Fruit fly (Drosophila melanogaster) whole organism, embryonic: ENCODE measurements around the gene Pat1.

ENCODE experiments used
- Adf1 ChIP-seq: fragments of 200-800 bp; sonication (Bioruptor generic); IDR thresholded peaks from 2 replicates; pipeline ENCODE4 v1.3.6; 2022; ENCODE audit warnings: missing biosample characterization, missing genetic modification characterization
- Asciz ChIP-seq: fragments of 200-800 bp; sonication (Bioruptor generic); optimal IDR thresholded peaks from 2 replicates; lab custom pipeline; 2017; ENCODE audit warnings: missing biosample characterization, mild to moderate bottlenecking, missing genetic modification characterization, missing genetic modification reagents
- Awh ChIP-seq: fragments of 200-800 bp; sonication (Bioruptor generic); IDR thresholded peaks from 2 replicates; pipeline ENCODE4, ENCODE4 v1.3.6; 2022; ENCODE audit warnings: missing biosample characterization, missing genetic modification characterization
- B-H2 ChIP-seq: fragments of 200-800 bp; sonication (Bioruptor generic); optimal IDR thresholded peaks from 2 replicates; lab custom pipeline; 2018; ENCODE audit warnings: missing biosample characterization, mild to moderate bottlenecking, missing genetic modification characterization
- Blimp-1 ChIP-seq: fragments of 200-800 bp; sonication (Bioruptor generic); optimal IDR thresholded peaks from 3 replicates; lab custom pipeline; 2018; ENCODE audit warnings: missing biosample characterization, missing genetic modification characterization, mild to moderate bottlenecking, moderate library complexity, missing genetic modification reagents
- CG10209 ChIP-seq: fragments of 200-800 bp; sonication (Bioruptor generic); optimal IDR thresholded peaks from 3 replicates; lab custom pipeline; 2017; ENCODE audit warnings: missing biosample characterization, mild to moderate bottlenecking, missing genetic modification characterization, missing genetic modification reagents
- CG10654 ChIP-seq: fragments of 200-800 bp; sonication (Bioruptor generic); optimal IDR thresholded peaks from 2 replicates; lab custom pipeline; 2016; ENCODE audit warnings: missing biosample characterization, missing genetic modification characterization
- CG11723 ChIP-seq: fragments of 200-800 bp; sonication (Bioruptor generic); optimal IDR thresholded peaks from 2 replicates; lab custom pipeline; 2017; ENCODE audit warnings: missing biosample characterization, mild to moderate bottlenecking, missing genetic modification characterization
- CG12155 ChIP-seq: fragments of 200-800 bp; sonication (Bioruptor generic); optimal IDR thresholded peaks from 3 replicates; lab custom pipeline; 2016; ENCODE audit warnings: missing biosample characterization, missing genetic modification characterization
- CG12744 ChIP-seq: fragments of 200-800 bp; sonication (Bioruptor generic); optimal IDR thresholded peaks from 2 replicates; lab custom pipeline; 2016; ENCODE audit warnings: missing biosample characterization, missing genetic modification characterization
- CG1529 ChIP-seq: fragments of 200-800 bp; sonication (Bioruptor generic); optimal IDR thresholded peaks from 3 replicates; lab custom pipeline; 2018; ENCODE audit warnings: missing biosample characterization, missing genetic modification characterization
- CG16813 ChIP-seq: fragments of 200-800 bp; sonication (Bioruptor generic); IDR thresholded peaks from 3 replicates; pipeline ENCODE4 v1.3.6; 2022; ENCODE audit warnings: missing biosample characterization, missing genetic modification characterization; ENCODE audit not compliant: partially characterized antibody
- CG16815 ChIP-seq: fragments of 200-800 bp; sonication (Bioruptor generic); optimal IDR thresholded peaks from 3 replicates; lab custom pipeline; 2017; ENCODE audit warnings: missing biosample characterization, mild to moderate bottlenecking, missing genetic modification characterization
- CG17328 ChIP-seq: fragments of 200-800 bp; sonication (Bioruptor generic); IDR thresholded peaks from 2 replicates; pipeline ENCODE4 v1.3.6; 2022; ENCODE audit warnings: missing biosample characterization, missing genetic modification characterization
- CG17361 ChIP-seq: fragments of 200-800 bp; sonication (Bioruptor generic); IDR thresholded peaks from 3 replicates; pipeline ENCODE4 v1.3.6; 2022; ENCODE audit warnings: missing biosample characterization, missing genetic modification characterization
- CG17912 ChIP-seq: fragments of 200-800 bp; sonication (Bioruptor generic); optimal IDR thresholded peaks from 2 replicates; lab custom pipeline; 2018; ENCODE audit warnings: missing biosample characterization, mild to moderate bottlenecking, missing genetic modification characterization
- CG18262 ChIP-seq: fragments of 200-800 bp; optimal IDR thresholded peaks from 3 replicates; lab custom pipeline; 2019; ENCODE audit warnings: missing biosample characterization, mild to moderate bottlenecking, missing genetic modification characterization, moderate library complexity
- CG1832 ChIP-seq: fragments of 200-800 bp; sonication (Bioruptor generic); optimal IDR thresholded peaks from 2 replicates; lab custom pipeline; 2017; ENCODE audit warnings: missing biosample characterization, mild to moderate bottlenecking, missing genetic modification characterization, inconsistent platforms
- CG32772 ChIP-seq: fragments of 200-800 bp; sonication (Bioruptor generic); IDR thresholded peaks from 2 replicates; pipeline ENCODE4 v1.3.6; 2022; ENCODE audit warnings: missing biosample characterization, missing genetic modification characterization
- CG3407 ChIP-seq: fragments of 200-800 bp; sonication (Bioruptor generic); optimal IDR thresholded peaks from 2 replicates; lab custom pipeline; 2018; ENCODE audit warnings: missing biosample characterization, mild to moderate bottlenecking, missing genetic modification characterization
- CG4328 ChIP-seq: fragments of 200-800 bp; sonication (Bioruptor generic); optimal IDR thresholded peaks from 3 replicates; lab custom pipeline; 2017; ENCODE audit warnings: missing biosample characterization, missing genetic modification reagents, missing genetic modification characterization
- CG5180 ChIP-seq: fragments of 200-800 bp; sonication (Bioruptor generic); optimal IDR thresholded peaks from 3 replicates; lab custom pipeline; 2017; ENCODE audit warnings: missing biosample characterization, missing genetic modification characterization, mild to moderate bottlenecking, moderate library complexity, missing genetic modification reagents
- CG6175 ChIP-seq: fragments of 200-800 bp; sonication (Bioruptor generic); IDR thresholded peaks from 3 replicates; pipeline ENCODE4 v1.3.6; 2022; ENCODE audit warnings: missing biosample characterization, missing genetic modification characterization
- CG7928 ChIP-seq: fragments of 200-800 bp; sonication (Bioruptor generic); optimal IDR thresholded peaks from 2 replicates; lab custom pipeline; 2017; ENCODE audit warnings: missing biosample characterization, mild to moderate bottlenecking, missing genetic modification characterization
- CG8478 ChIP-seq: fragments of >200 bp; optimal IDR thresholded peaks from 2 replicates; lab custom pipeline; 2018
- CrebB ChIP-seq: fragments of 200-800 bp; sonication (Bioruptor generic); optimal IDR thresholded peaks from 3 replicates; lab custom pipeline; 2018; ENCODE audit warnings: missing biosample characterization, mild to moderate bottlenecking, missing genetic modification characterization
- ERR ChIP-seq: fragments of 200-800 bp; sonication (Bioruptor generic); optimal IDR thresholded peaks from 2 replicates; lab custom pipeline; 2016; ENCODE audit warnings: missing biosample characterization, missing genetic modification characterization
- Kr ChIP-seq: fragments of 200-800 bp; sonication (Bioruptor generic); optimal IDR thresholded peaks from 2 replicates; lab custom pipeline; 2017; ENCODE audit warnings: missing biosample characterization, mild to moderate bottlenecking, missing genetic modification characterization
- Lhr ChIP-seq: fragments of 200-800 bp; sonication (Bioruptor generic); optimal IDR thresholded peaks from 3 replicates; lab custom pipeline; 2017; ENCODE audit warnings: mild to moderate bottlenecking, missing biosample characterization, missing genetic modification reagents, missing genetic modification characterization
- Lim3 ChIP-seq: fragments of 200-800 bp; sonication (Bioruptor generic); IDR thresholded peaks from 2 replicates; pipeline ENCODE4 v1.3.6; 2022; ENCODE audit warnings: missing biosample characterization, missing genetic modification characterization
- Mrtf ChIP-seq: fragments of 200-800 bp; sonication (Bioruptor generic); IDR thresholded peaks from 3 replicates; pipeline ENCODE4 v1.3.6; 2022; ENCODE audit warnings: missing biosample characterization, missing genetic modification characterization
- Spps ChIP-seq: fragments of 200-800 bp; sonication (Bioruptor generic); optimal IDR thresholded peaks from 2 replicates; lab custom pipeline; 2018; ENCODE audit warnings: missing biosample characterization, mild to moderate bottlenecking, missing genetic modification characterization
- Sry-δ ChIP-seq: fragments of 200-800 bp; sonication (Bioruptor generic); optimal IDR thresholded peaks from 2 replicates; lab custom pipeline; 2016; ENCODE audit warnings: missing biosample characterization, missing genetic modification characterization
- Ssrp ChIP-seq: fragments of 200-800 bp; sonication (Bioruptor generic); optimal IDR thresholded peaks from 2 replicates; lab custom pipeline; 2018; ENCODE audit warnings: missing biosample characterization, mild to moderate bottlenecking, missing genetic modification characterization, moderate library complexity
- Xrp1 ChIP-seq: fragments of 200-800 bp; sonication (Bioruptor generic); IDR thresholded peaks from 2 replicates; pipeline ENCODE4 v1.3.6; 2022; ENCODE audit warnings: missing biosample characterization, missing genetic modification characterization
- ara ChIP-seq: fragments of 200-800 bp; sonication (Bioruptor generic); IDR thresholded peaks from 2 replicates; pipeline ENCODE4 v1.3.6; 2022; ENCODE audit warnings: missing biosample characterization, missing genetic modification characterization
- ash1 ChIP-seq: fragments of 200-800 bp; sonication (Bioruptor generic); optimal IDR thresholded peaks from 2 replicates; lab custom pipeline; 2018; ENCODE audit warnings: missing biosample characterization, mild to moderate bottlenecking, missing genetic modification characterization
- dimm ChIP-seq: fragments of 200-800 bp; sonication (Bioruptor generic); IDR thresholded peaks from 2 replicates; pipeline ENCODE4 v1.3.6; 2022; ENCODE audit warnings: missing biosample characterization, missing genetic modification characterization
- ewg ChIP-seq: fragments of 200-800 bp; sonication (Bioruptor generic); optimal IDR thresholded peaks from 3 replicates; lab custom pipeline; 2017; ENCODE audit warnings: mild to moderate bottlenecking, missing biosample characterization, missing genetic modification reagents, missing genetic modification characterization
- gcm ChIP-seq: fragments of 200-800 bp; sonication (Bioruptor generic); optimal IDR thresholded peaks from 2 replicates; lab custom pipeline; 2019; ENCODE audit warnings: missing biosample characterization, mild to moderate bottlenecking, missing genetic modification characterization, moderate library complexity
- h ChIP-seq: fragments of >200 bp; optimal IDR thresholded peaks from 2 replicates; lab custom pipeline; 2017
- insv ChIP-seq, 2 experiments: fragments of 200-800 bp; sonication (Bioruptor generic); optimal IDR thresholded peaks; 3 replicates each; lab custom pipeline; 2016 to 2018; ENCODE audit warnings: missing biosample characterization in 2 of 2, missing genetic modification characterization in 2 of 2
- lmd ChIP-seq: fragments of 200-800 bp; sonication (Bioruptor generic); IDR thresholded peaks from 2 replicates; pipeline ENCODE4 v1.3.6; 2022; ENCODE audit warnings: missing biosample characterization, missing genetic modification characterization
- pfk ChIP-seq: fragments of 200-800 bp; sonication (Bioruptor generic); optimal IDR thresholded peaks from 2 replicates; lab custom pipeline; 2018; ENCODE audit warnings: missing biosample characterization, mild to moderate bottlenecking, missing genetic modification characterization, moderate library complexity
- psq ChIP-seq: fragments of 200-800 bp; sonication (Bioruptor generic); optimal IDR thresholded peaks from 2 replicates; lab custom pipeline; 2017; ENCODE audit warnings: missing biosample characterization, missing genetic modification characterization
- pum ChIP-seq: fragments of 200-800 bp; sonication (Bioruptor generic); optimal IDR thresholded peaks from 2 replicates; lab custom pipeline; 2016; ENCODE audit warnings: missing biosample characterization, missing genetic modification characterization
- shn ChIP-seq: fragments of 200-800 bp; sonication (Bioruptor generic); optimal IDR thresholded peaks from 3 replicates; lab custom pipeline; 2016; ENCODE audit warnings: missing biosample characterization, missing genetic modification characterization
- slou ChIP-seq: fragments of 200-800 bp; sonication (Bioruptor generic); optimal IDR thresholded peaks from 3 replicates; lab custom pipeline; 2016; ENCODE audit warnings: missing biosample characterization, missing genetic modification characterization
- sr ChIP-seq: fragments of 200-800 bp; sonication (Bioruptor generic); IDR thresholded peaks from 3 replicates; pipeline ENCODE4 v1.3.6; 2022; ENCODE audit warnings: missing biosample characterization, missing genetic modification characterization
- unc-4 ChIP-seq: fragments of 200-800 bp; sonication (Bioruptor generic); IDR thresholded peaks from 2 replicates; pipeline ENCODE4 v1.3.6; 2022; ENCODE audit warnings: missing biosample characterization, missing genetic modification characterization; ENCODE audit not compliant: partially characterized antibody
- z ChIP-seq: fragments of 200-800 bp; sonication (Bioruptor generic); IDR thresholded peaks from 3 replicates; pipeline ENCODE4 v1.3.6; 2022; ENCODE audit warnings: missing biosample characterization, missing genetic modification characterization
- zen ChIP-seq: fragments of 200-800 bp; sonication (Bioruptor generic); optimal IDR thresholded peaks from 3 replicates; lab custom pipeline; 2018; ENCODE audit warnings: missing biosample characterization, mild to moderate bottlenecking, missing genetic modification characterization, moderate library complexity

Pat1 gene

DNA sequence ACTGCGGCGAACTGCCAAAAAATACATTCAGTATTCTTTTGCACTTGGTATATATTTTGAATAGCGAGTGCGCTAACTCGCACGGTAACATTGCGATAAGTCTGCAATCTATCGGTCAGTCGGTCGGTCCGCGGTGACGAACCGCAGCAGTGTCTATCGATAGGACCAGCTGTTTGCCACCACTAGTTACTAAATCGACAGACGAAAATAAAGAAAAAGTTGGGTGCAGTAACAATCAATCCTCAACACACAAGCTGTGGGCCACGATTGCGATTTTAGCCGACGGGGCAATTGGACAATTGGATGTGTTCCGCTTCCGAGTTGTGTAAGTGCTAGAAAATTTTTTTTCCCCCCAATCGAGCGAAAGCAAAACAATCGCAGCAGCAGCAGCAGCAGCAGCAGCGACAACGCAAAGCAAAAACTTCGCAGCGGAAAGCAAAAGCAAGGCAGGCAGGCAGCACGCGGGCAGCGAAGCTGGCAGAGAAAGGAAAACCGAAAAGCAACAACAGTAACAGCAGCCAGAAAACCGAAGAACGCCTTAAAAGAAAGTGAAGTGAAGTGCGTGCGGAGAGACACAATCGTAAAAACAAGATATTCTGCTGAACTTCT lies at the start of gene Pat1 (continued):
- TF ChIP-seq CG16815 (no peak), unc-4 (peak; percentile 91), z (GFP tag; lab: Robert Waterston, UW) (no peak), CG4328 (GFP tag; lab: Kevin White, UChicago) (no peak), CG17328 (GFP tag; lab: Robert Waterston, UW) (no peak), CG12744 (GFP tag; lab: Kevin White, UChicago) (peak; percentile 12), CG5180 (GFP tag; lab: Kevin White, UChicago) (no peak), CrebB (tag; lab: Kevin White, UChicago) (no peak), h (lab: Kevin White, UChicago) (no peak), CG6175 (GFP tag; lab: Robert Waterston, UW) (no peak), pfk (GFP tag; lab: Kevin White, UChicago) (no peak), Mrtf (GFP tag; lab: Robert Waterston, UW) (no peak), ewg (peak; percentile 44), CG32772 (no peak), CG10209 (GFP tag; lab: Kevin White, UChicago) (no peak), Lhr (GFP tag; lab: Kevin White, UChicago) (peak; percentile 75), shn (no peak), CG17361 (GFP tag; lab: Robert Waterston, UW) (no peak), insv (GFP tag; optimal IDR thresholded peaks at IDR 0.05; lab: Kevin White, UChicago) (no peak), Asciz (GFP tag; lab: Kevin White, UChicago) (no peak), pum (GFP tag; lab: Kevin White, UChicago) (no peak), sr (GFP tag; lab: Robert Waterston, UW) (no peak), Kr (GFP tag; lab: Kevin White, UChicago) (no peak), CG1529 (no peak), CG8478 (lab: Kevin White, UChicago) (no peak), slou (no peak), Awh (no peak), B-H2 (GFP tag; lab: Kevin White, UChicago) (peak; percentile 35), dimm (GFP tag; lab: Robert Waterston, UW) (no peak), Blimp-1 (GFP tag; lab: Kevin White, UChicago) (peak; percentile 89), zen (tag; lab: Kevin White, UChicago) (no peak), CG3407 (GFP tag; lab: Kevin White, UChicago) (no peak), CG17912 (GFP tag; lab: Kevin White, UChicago) (no peak), lmd (no peak), CG16813 (peak; percentile 85), Spps (tag; lab: Kevin White, UChicago) (no peak), Xrp1 (GFP tag; lab: Robert Waterston, UW) (0 out of 2 replicates have a peak, but pooled peaks have one; percentile 13), Ssrp (tag; lab: Kevin White, UChicago) (no peak), Lim3 (GFP tag; lab: Robert Waterston, UW) (no peak), gcm (no peak), psq (GFP tag; lab: Kevin White, UChicago) (no peak), ERR (GFP tag; lab: Kevin White, UChicago) (peak; percentile 15), Sry-δ (peak; percentile 95), ash1 (GFP tag; lab: Kevin White, UChicago) (no peak), Adf1 (GFP tag; lab: Robert Waterston, UW) (peak; percentile 93), CG10654 (GFP tag; lab: Kevin White, UChicago) (no peak), CG11723 (GFP tag; lab: Kevin White, UChicago) (peak; percentile 58), ara (GFP tag; lab: Robert Waterston, UW) (no peak), CG12155 (GFP tag; lab: Kevin White, UChicago) (peak; percentile 96), CG18262 (no peak), CG7928 (GFP tag; lab: Kevin White, UChicago) (peak; percentile 31), CG1832 (GFP tag; lab: Kevin White, UChicago) (no peak)
